Fruit fly (Drosophila melanogaster) whole organism, pupa: ENCODE measurements around the gene Nost.

Experiments
- CG10348 ChIP-seq: fragments of 200-800 bp; sonication (Bioruptor generic); IDR thresholded peaks from 2 replicates; pipeline ENCODE4 v1.3.6; 2022; ENCODE audit warnings: missing biosample characterization, missing genetic modification characterization
- CG12605 ChIP-seq: fragments of 200-800 bp; sonication (Bioruptor generic); IDR thresholded peaks from 2 replicates; pipeline ENCODE4 v1.3.6; 2022; ENCODE audit warnings: missing biosample characterization, missing genetic modification characterization
- CG13204 ChIP-seq: fragments of 200-800 bp; sonication (Bioruptor generic); optimal IDR thresholded peaks from 2 replicates; lab custom pipeline; 2018; ENCODE audit warnings: missing biosample characterization, mild to moderate bottlenecking, missing genetic modification characterization, moderate library complexity
- CG14655 ChIP-seq: fragments of 200-800 bp; sonication (Bioruptor generic); optimal IDR thresholded peaks from 3 replicates; lab custom pipeline; 2017; ENCODE audit warnings: mild to moderate bottlenecking, missing biosample characterization, missing genetic modification reagents, missing genetic modification characterization
- CG17806 ChIP-seq: fragments of 200-800 bp; sonication (Bioruptor generic); optimal IDR thresholded peaks from 2 replicates; lab custom pipeline; 2018; ENCODE audit warnings: missing biosample characterization, mild to moderate bottlenecking, missing genetic modification characterization, moderate library complexity
- CG32121 ChIP-seq: fragments of 200-800 bp; sonication (Bioruptor generic); IDR thresholded peaks from 2 replicates; pipeline ENCODE4 v1.3.6; 2022; ENCODE audit warnings: missing biosample characterization, missing genetic modification characterization
- CG34367 ChIP-seq: fragments of 200-800 bp; sonication (Bioruptor generic); optimal IDR thresholded peaks from 2 replicates; lab custom pipeline; 2018; ENCODE audit warnings: missing biosample characterization, mild to moderate bottlenecking, missing genetic modification characterization
- CG4496 ChIP-seq: fragments of 200-800 bp; sonication (Bioruptor generic); IDR thresholded peaks from 3 replicates; pipeline ENCODE4 v1.3.6; 2022; ENCODE audit warnings: missing biosample characterization, missing genetic modification characterization
- CG8159 ChIP-seq: fragments of 200-800 bp; sonication (Bioruptor generic); optimal IDR thresholded peaks from 3 replicates; lab custom pipeline; 2018; ENCODE audit warnings: missing biosample characterization, mild to moderate bottlenecking, missing genetic modification characterization, moderate library complexity
- CG9948 ChIP-seq: fragments of 200-800 bp; sonication (Bioruptor generic); optimal IDR thresholded peaks from 2 replicates; lab custom pipeline; 2018; ENCODE audit warnings: missing biosample characterization, mild to moderate bottlenecking, missing genetic modification characterization, moderate library complexity
- EcR ChIP-seq: fragments of 200-800 bp; sonication (Bioruptor generic); optimal IDR thresholded peaks from 3 replicates; lab custom pipeline; 2019; ENCODE audit warnings: missing biosample characterization, missing genetic modification characterization, mild to moderate bottlenecking, moderate library complexity, missing genetic modification reagents
- Pif1A ChIP-seq: fragments of 200-800 bp; sonication (Bioruptor generic); optimal IDR thresholded peaks from 3 replicates; lab custom pipeline; 2016; ENCODE audit warnings: missing biosample characterization, missing genetic modification characterization
- Pif1B ChIP-seq: fragments of 200-800 bp; sonication (Bioruptor generic); optimal IDR thresholded peaks from 3 replicates; lab custom pipeline; 2016; ENCODE audit warnings: missing biosample characterization, missing genetic modification characterization
- gl ChIP-seq: fragments of 200-800 bp; sonication (Bioruptor generic); optimal IDR thresholded peaks from 2 replicates; lab custom pipeline; 2018; ENCODE audit warnings: missing biosample characterization, mild to moderate bottlenecking, missing genetic modification characterization

The Nost gene

DNA sequence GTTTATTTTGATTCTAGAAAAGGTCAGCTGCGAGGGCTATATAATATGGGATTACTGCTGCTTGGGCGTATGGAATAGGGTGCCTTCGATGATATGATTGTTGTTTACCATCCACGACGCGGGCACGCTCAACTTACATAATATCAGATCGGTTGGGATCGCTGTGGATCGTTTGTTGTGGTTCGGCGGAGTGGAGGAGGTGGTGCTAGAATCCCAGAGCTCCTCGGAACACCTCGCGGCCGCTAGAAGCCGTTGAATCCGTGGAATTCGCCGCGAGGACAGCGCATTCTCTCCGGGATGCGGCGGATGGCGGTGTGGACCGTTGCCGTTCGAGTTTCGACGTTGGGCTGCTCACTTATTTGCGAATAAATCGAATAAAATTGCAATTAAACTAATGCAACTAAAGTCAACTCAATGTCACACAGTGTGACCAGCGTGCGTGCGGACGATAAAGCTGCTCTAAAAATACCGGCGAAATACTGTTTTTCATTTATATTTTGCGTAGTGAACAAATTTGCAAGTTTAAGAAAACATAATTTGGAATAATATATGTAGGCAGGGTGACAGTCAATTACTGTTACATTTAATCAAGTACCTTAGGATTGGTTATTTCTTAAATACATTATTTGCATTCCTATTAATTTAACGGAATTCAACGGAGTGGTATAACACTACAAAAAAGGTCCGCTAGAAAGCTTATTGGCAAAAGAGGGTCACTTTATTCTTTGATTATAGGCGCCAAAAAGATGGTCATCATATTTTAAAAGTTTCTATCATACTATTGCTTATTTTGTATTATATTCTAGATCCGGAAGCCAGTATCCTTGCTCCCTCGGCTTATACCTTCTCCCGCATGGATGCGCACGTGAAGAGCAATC is 73.5 kb downstream of the Nost start, which contains the start of gene CG7766:
TSS of gene CG7766 (minus strand) at position 432 of the 878 bp plus-strand sequence.
- TF ChIP-seq CG12605 (GFP tag; lab: Robert Waterston, UW) (no peak), CG4496 (GFP tag; lab: Robert Waterston, UW) (no peak), Pif1A (GFP tag; lab: Kevin White, UChicago) (no peak), EcR (no peak), Pif1B (GFP tag; lab: Kevin White, UChicago) (no peak), CG10348 (GFP tag; lab: Robert Waterston, UW) (no peak), CG13204 (GFP tag; lab: Kevin White, UChicago) (no peak), CG17806 (tag; lab: Kevin White, UChicago) (no peak), CG34367 (no peak), CG9948 (tag; lab: Kevin White, UChicago) (no peak), CG14655 (GFP tag; lab: Kevin White, UChicago) (no peak), gl (no peak), CG32121 (GFP tag; lab: Robert Waterston, UW) (no peak), CG8159 (tag; lab: Kevin White, UChicago) (no peak)
